Worm (Caenorhabditis elegans) whole organism, mixed stage, embryonic: ENCODE results near the gene nkb-2.

ENCODE experiments used
- M03D4.4 ChIP-seq: sonication (generic microtip); optimal IDR thresholded peaks from 2 replicates; lab custom pipeline; 2017; ENCODE audit warnings: mild to moderate bottlenecking, missing genetic modification characterization, missing compliant biosample characterization
- bed-3 ChIP-seq: fragments of 200-800 bp; sonication (Bioruptor generic); optimal IDR thresholded peaks from 3 replicates; lab custom pipeline; 2018; ENCODE audit warnings: mild to moderate bottlenecking, missing genetic modification characterization, moderate library complexity, missing compliant biosample characterization
- blmp-1 ChIP-seq: fragments of 150-350 bp; optimal IDR thresholded peaks from 2 replicates; lab custom pipeline; 2014; ENCODE audit warnings: missing biosample characterization, missing genetic modification characterization
- ceh-39 ChIP-seq: fragments of 150-350 bp; optimal IDR thresholded peaks from 2 replicates; lab custom pipeline; 2014; ENCODE audit warnings: missing biosample characterization, missing genetic modification characterization
- ceh-43 ChIP-seq: fragments of 200-800 bp; sonication (Bioruptor generic); optimal IDR thresholded peaks from 2 replicates; lab custom pipeline; 2018; ENCODE audit warnings: mild to moderate bottlenecking, missing genetic modification characterization, moderate library complexity, missing compliant biosample characterization
- ces-1 ChIP-seq: fragments of 150-350 bp; optimal IDR thresholded peaks from 2 replicates; lab custom pipeline; 2014; ENCODE audit warnings: missing biosample characterization, missing genetic modification reagents, missing genetic modification characterization
- cnd-1 ChIP-seq: fragments of 200-800 bp; sonication (Bioruptor generic); optimal IDR thresholded peaks from 2 replicates; lab custom pipeline; 2018; ENCODE audit warnings: mild to moderate bottlenecking, missing genetic modification characterization, missing compliant biosample characterization
- elt-3 ChIP-seq: fragments of 150-350 bp; optimal IDR thresholded peaks from 2 replicates; lab custom pipeline; 2014; ENCODE audit warnings: missing biosample characterization, missing genetic modification characterization
- flh-1 ChIP-seq: fragments of 200-800 bp; sonication (Bioruptor generic); optimal IDR thresholded peaks from 2 replicates; lab custom pipeline; 2018; ENCODE audit warnings: mild to moderate bottlenecking, missing genetic modification characterization, moderate library complexity, missing compliant biosample characterization
- ham-2 ChIP-seq: fragments of 200-800 bp; sonication (Bioruptor generic); optimal IDR thresholded peaks from 2 replicates; lab custom pipeline; 2018; ENCODE audit warnings: mild to moderate bottlenecking, missing genetic modification characterization, missing compliant biosample characterization
- hlh-1 ChIP-seq: fragments of 150-350 bp; optimal IDR thresholded peaks from 2 replicates; lab custom pipeline; 2014; ENCODE audit warnings: missing biosample characterization, missing genetic modification reagents, missing genetic modification characterization
- lin-13 ChIP-seq: fragments of 150-350 bp; optimal IDR thresholded peaks from 2 replicates; lab custom pipeline; 2014; ENCODE audit warnings: missing biosample characterization, missing genetic modification characterization
- lin-32 ChIP-seq: fragments of 200-800 bp; sonication (Bioruptor generic); optimal IDR thresholded peaks from 2 replicates; lab custom pipeline; 2018; ENCODE audit warnings: mild to moderate bottlenecking, missing genetic modification characterization, missing compliant biosample characterization
- lsy-2 ChIP-seq: fragments of 150-350 bp; optimal IDR thresholded peaks from 2 replicates; lab custom pipeline; 2014; ENCODE audit warnings: missing biosample characterization, missing genetic modification characterization
- mab-5 ChIP-seq: fragments of 150-350 bp; optimal IDR thresholded peaks from 2 replicates; lab custom pipeline; 2014; ENCODE audit warnings: missing biosample characterization, missing genetic modification characterization
- mep-1 ChIP-seq: fragments of 150-350 bp; optimal IDR thresholded peaks from 2 replicates; lab custom pipeline; 2017; ENCODE audit warnings: missing biosample characterization, missing genetic modification reagents, missing genetic modification characterization, inconsistent platforms
- mls-2 ChIP-seq: sonication (generic microtip); optimal IDR thresholded peaks from 2 replicates; lab custom pipeline; 2016; ENCODE audit warnings: mild to moderate bottlenecking, missing genetic modification characterization, moderate library complexity, missing compliant biosample characterization
- nhr-12 ChIP-seq: fragments of 150-350 bp; optimal IDR thresholded peaks from 2 replicates; lab custom pipeline; 2014; ENCODE audit warnings: missing biosample characterization, missing genetic modification characterization
- nhr-2 ChIP-seq: fragments of 150-350 bp; optimal IDR thresholded peaks from 2 replicates; lab custom pipeline; 2014; ENCODE audit warnings: missing biosample characterization, missing genetic modification characterization
- nhr-237 ChIP-seq: fragments of 150-350 bp; optimal IDR thresholded peaks from 2 replicates; lab custom pipeline; 2014; ENCODE audit warnings: missing biosample characterization, missing genetic modification characterization
- nhr-28 ChIP-seq: fragments of 150-350 bp; optimal IDR thresholded peaks from 2 replicates; lab custom pipeline; 2014; ENCODE audit warnings: missing biosample characterization, missing genetic modification characterization
- nhr-76 ChIP-seq: sonication (generic microtip); optimal IDR thresholded peaks from 2 replicates; lab custom pipeline; 2017; ENCODE audit warnings: missing biosample characterization, missing genetic modification characterization
- pha-4 ChIP-seq: fragments of 150-350 bp; optimal IDR thresholded peaks from 2 replicates; lab custom pipeline; 2018; ENCODE audit warnings: missing biosample characterization, missing genetic modification reagents, missing genetic modification characterization
- sem-2 ChIP-seq: fragments of 200-800 bp; sonication (Bioruptor generic); optimal IDR thresholded peaks from 2 replicates; lab custom pipeline; 2018; ENCODE audit warnings: mild to moderate bottlenecking, missing genetic modification characterization, missing compliant biosample characterization
- snpc-4 ChIP-seq: fragments of 150-350 bp; optimal IDR thresholded peaks from 2 replicates; lab custom pipeline; 2014; ENCODE audit warnings: missing biosample characterization, missing genetic modification characterization
- sptf-1 ChIP-seq: sonication (generic microtip); optimal IDR thresholded peaks from 2 replicates; lab custom pipeline; 2017; ENCODE audit warnings: mild to moderate bottlenecking, missing genetic modification characterization, moderate library complexity, missing compliant biosample characterization
- tbx-8 ChIP-seq: fragments of 200-800 bp; sonication (Bioruptor generic); optimal IDR thresholded peaks from 2 replicates; lab custom pipeline; 2018; ENCODE audit warnings: mild to moderate bottlenecking, missing genetic modification characterization, moderate library complexity, missing compliant biosample characterization
- unc-120 ChIP-seq: sonication (generic microtip); optimal IDR thresholded peaks from 2 replicates; lab custom pipeline; 2017; ENCODE audit warnings: missing genetic modification characterization, missing compliant biosample characterization; ENCODE audit not compliant: poor library complexity, severe bottlenecking
- unc-39 ChIP-seq: fragments of 150-350 bp; optimal IDR thresholded peaks from 2 replicates; lab custom pipeline; 2014; ENCODE audit warnings: missing biosample characterization, missing genetic modification characterization
- unc-62 ChIP-seq: fragments of 150-350 bp; optimal IDR thresholded peaks from 2 replicates; lab custom pipeline; 2014; ENCODE audit warnings: missing biosample characterization, missing genetic modification reagents, missing genetic modification characterization
- zip-8 ChIP-seq: fragments of 150-350 bp; optimal IDR thresholded peaks from 2 replicates; lab custom pipeline; 2014; ENCODE audit warnings: missing biosample characterization, missing genetic modification characterization
- ztf-11 ChIP-seq: fragments of 150-350 bp; optimal IDR thresholded peaks from 2 replicates; lab custom pipeline; 2014; ENCODE audit warnings: missing biosample characterization, missing genetic modification characterization

The nkb-2 gene

DNA sequence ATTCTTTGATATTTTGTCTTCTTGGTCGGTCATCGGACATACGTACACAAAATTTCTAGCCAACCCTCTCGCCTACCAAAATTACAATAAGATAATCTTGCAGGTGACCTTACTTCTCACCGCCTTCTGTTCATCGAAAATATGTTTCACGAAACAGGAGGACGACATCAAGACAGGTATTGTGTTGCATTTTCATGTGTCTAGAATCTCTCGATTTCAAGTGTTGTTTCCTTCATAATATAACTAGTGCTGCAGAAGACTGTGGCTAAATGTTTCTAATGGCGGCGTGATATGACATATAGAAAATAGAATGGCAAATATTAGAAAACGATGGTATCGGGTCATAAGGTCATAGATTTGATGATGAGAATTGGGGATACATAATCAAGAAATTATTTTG is 26.4 kb downstream of the nkb-2 start:
- no peak for TF ChIP-seq nhr-28 (tag; lab: Kevin White, UChicago)
- no peak for TF ChIP-seq blmp-1
- TF ChIP-seq lin-13 (tag; lab: Kevin White, UChicago) = no peak
- TF ChIP-seq snpc-4 (tag; lab: Kevin White, UChicago) = no peak
- TF ChIP-seq lin-32 (GFP tag; lab: Kevin White, UChicago) = no peak
- TF ChIP-seq sem-2 = no peak
- TF ChIP-seq pha-4 (tag; lab: Kevin White, UChicago) = no peak
- TF ChIP-seq mab-5 (tag; lab: Kevin White, UChicago) = no peak
- TF ChIP-seq hlh-1 (tag; lab: Kevin White, UChicago) = no peak
- TF ChIP-seq sptf-1 = no peak
- no peak for TF ChIP-seq mls-2 (tag; lab: Kevin White, UChicago)
- no peak for TF ChIP-seq flh-1 (GFP tag; lab: Kevin White, UChicago)
- no peak for TF ChIP-seq zip-8 (tag; lab: Kevin White, UChicago)
- TF ChIP-seq nhr-2 (tag; lab: Kevin White, UChicago) = no peak
- no peak for TF ChIP-seq nhr-76 (tag; lab: Kevin White, UChicago)
- no peak for TF ChIP-seq ham-2 (GFP tag; lab: Kevin White, UChicago)
- no peak for TF ChIP-seq tbx-8
- TF ChIP-seq ces-1 (GFP tag; lab: Kevin White, UChicago) = no peak
- TF ChIP-seq, all 35 proteins: peak for 0

DNA sequence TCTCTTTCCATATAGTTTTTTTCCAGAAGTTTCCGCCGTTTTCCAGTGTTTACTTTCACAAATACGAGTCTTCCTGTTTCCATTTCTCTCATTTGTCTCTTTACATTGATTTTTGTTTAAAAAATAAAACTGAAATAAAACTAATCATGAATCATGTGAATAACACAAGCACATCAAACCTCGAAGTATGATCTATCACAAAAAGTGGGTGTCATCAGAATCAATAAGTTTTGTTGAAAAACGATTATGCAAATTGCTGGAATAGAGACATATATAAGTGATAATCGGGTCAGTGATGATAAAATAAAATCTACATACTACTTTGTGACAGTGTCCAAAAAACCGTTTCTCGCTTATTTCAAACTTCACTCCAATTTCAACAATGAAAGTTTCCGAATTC is 30.1 kb downstream of the nkb-2 start, which contains the start of gene R09H10.7:
TSS of gene R09H10.7 (plus strand) at position 301 of the 400 bp plus-strand sequence.
- TF ChIP-seq M03D4.4 (tag; lab: Kevin White, UChicago) = no peak
- TF ChIP-seq snpc-4 (tag; lab: Kevin White, UChicago) = no peak
- no peak for TF ChIP-seq ces-1 (GFP tag; lab: Kevin White, UChicago)
- no peak for TF ChIP-seq lin-32 (GFP tag; lab: Kevin White, UChicago)
- TF ChIP-seq blmp-1 = no peak
- TF ChIP-seq lsy-2 (tag; lab: Kevin White, UChicago) = no peak
- TF ChIP-seq elt-3 (tag; lab: Kevin White, UChicago) = no peak
- TF ChIP-seq ceh-39 = no peak
- no peak for TF ChIP-seq hlh-1 (tag; lab: Kevin White, UChicago)
- TF ChIP-seq unc-39 (tag; lab: Kevin White, UChicago) = no peak
- TF ChIP-seq mls-2 (tag; lab: Kevin White, UChicago) = no peak

DNA sequence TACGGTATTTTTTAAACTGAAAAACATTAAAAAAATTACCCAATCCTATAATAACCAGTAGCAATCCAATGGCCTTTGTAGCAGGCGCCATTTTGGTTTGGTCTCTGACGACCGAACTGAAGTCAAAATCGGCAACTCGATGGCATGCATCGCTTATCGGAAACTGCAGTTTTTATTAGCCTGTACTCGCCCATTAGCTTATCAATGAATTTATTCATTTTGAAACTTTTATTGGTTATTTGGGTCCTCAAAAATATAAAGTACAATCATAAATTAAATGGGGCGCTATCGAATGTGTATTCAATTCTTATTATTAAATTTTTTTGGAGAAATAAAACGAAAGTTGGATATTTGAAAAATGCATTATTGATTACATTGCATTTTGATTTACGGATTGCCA is 38.0 kb downstream of the nkb-2 start, which contains the start of gene R09H10.5:
TSS of gene R09H10.5 (minus strand) at position 106 of the 400 bp plus-strand sequence.
- TF ChIP-seq elt-3 (tag; lab: Kevin White, UChicago) (no peak), cnd-1 (tag; lab: Kevin White, UChicago) (no peak), nhr-12 (tag; lab: Kevin White, UChicago) (no peak), lin-13 (tag; lab: Kevin White, UChicago) (no peak), pha-4 (tag; lab: Kevin White, UChicago) (no peak)

DNA sequence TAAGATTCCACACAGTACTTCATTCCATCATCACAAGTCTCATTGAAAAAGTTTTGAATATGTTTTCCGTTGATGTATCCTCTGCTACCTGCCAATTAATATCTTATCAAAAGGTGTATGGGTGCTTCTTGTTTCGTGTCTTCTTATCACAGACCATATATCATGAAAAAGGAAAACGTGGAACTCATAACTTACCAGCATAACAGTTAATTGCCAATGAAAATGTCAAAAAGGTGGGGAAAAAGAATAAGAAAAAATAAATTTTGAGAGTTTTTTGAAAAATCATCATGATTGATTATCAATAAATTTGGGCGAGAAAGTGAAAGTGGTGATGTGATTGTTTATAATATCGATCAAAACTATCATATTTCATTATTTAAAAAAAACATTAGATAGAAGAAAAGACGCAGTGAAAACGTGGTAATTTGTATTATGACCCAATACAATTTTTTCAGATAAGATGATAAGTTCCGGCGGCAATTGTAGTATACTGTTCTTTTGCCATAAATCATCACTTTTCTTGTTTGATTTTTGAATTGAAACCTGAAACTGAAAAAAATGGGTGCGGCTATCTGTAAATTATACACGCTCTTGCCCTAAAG is 40.3 kb downstream of the nkb-2 start, which contains the start of gene F56C4.4:
TSS of gene F56C4.4 (minus strand) at position 315 of the 602 bp plus-strand sequence.
- TF ChIP-seq tbx-8 (no peak), mep-1 (tag; lab: Kevin White, UChicago) (no peak), unc-62 (GFP tag; lab: Kevin White, UChicago) (no peak), pha-4 (tag; lab: Kevin White, UChicago) (no peak), ztf-11 (tag; lab: Kevin White, UChicago) (no peak), nhr-76 (tag; lab: Kevin White, UChicago) (no peak), nhr-237 (tag; lab: Kevin White, UChicago) (no peak), ceh-43 (GFP tag; lab: Kevin White, UChicago) (no peak), ham-2 (GFP tag; lab: Kevin White, UChicago) (no peak), unc-39 (tag; lab: Kevin White, UChicago) (no peak), mls-2 (tag; lab: Kevin White, UChicago) (no peak), zip-8 (tag; lab: Kevin White, UChicago) (no peak), nhr-2 (tag; lab: Kevin White, UChicago) (no peak), bed-3 (no peak), unc-120 (tag; lab: Kevin White, UChicago) (no peak), ceh-39 (no peak), elt-3 (tag; lab: Kevin White, UChicago) (no peak), M03D4.4 (tag; lab: Kevin White, UChicago) (no peak), hlh-1 (tag; lab: Kevin White, UChicago) (no peak), lin-32 (GFP tag; lab: Kevin White, UChicago) (no peak)
- TF ChIP-seq, all 35 proteins: peak for 0
